Worm (Caenorhabditis elegans): ENCODE measurements around the gene F14E5.2.

Gene F14E5.2

DNA sequence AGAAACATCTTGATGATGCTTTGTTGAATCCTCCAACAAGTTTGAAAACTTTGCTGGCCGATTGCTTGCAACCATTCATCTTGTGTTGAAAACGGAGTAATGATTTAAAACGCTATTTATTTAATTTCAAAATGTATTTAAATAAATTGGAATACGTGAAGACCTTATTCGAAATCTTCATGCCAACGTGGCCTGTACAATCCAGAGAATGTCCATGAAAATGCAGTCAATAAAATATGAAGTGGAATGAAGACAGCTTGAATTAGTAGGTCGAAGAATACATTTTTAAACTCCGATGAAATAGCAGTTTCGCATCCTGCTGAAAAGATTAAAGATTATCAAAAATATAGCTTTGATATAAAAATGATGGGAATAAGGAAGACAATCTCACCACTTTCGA lies 25.9 kb upstream of the F14E5.2 start, which contains the start of gene F22B5.5:
TSS of gene F22B5.5 (minus strand) at position 101 of the 400 bp plus-strand sequence.
- TF ChIP-seq klf-2 (GFP tag; conservative IDR thresholded peaks at IDR 0.05) (no peak), ztf-29 (GFP tag; IDR thresholded peaks at IDR 0.05) (no peak), tab-1 (GFP tag; IDR thresholded peaks at IDR 0.05) (no peak), ref-1 (GFP tag; conservative IDR thresholded peaks at IDR 0.05) (no peak)

- no peak for TF ChIP-seq klf-2 (GFP tag; conservative IDR thresholded peaks at IDR 0.05)
Measured at ce11 chrII:8451425-8451824, 22.8 kb upstream of the F14E5.2 start.

- no peak for TF ChIP-seq cog-1 (tag; optimal IDR thresholded peaks at IDR 0.05)
Measured at ce11 chrII:8450750-8451149, 22.1 kb upstream of the F14E5.2 start.

ce11 chrII:8449660-8450118 lies 21.0 kb upstream of the F14E5.2 start, which contains the start of gene F22B5.4:
TSS of gene F22B5.4 (plus strand) at chrII:8449710.
- TF ChIP-seq klf-2 (GFP tag; conservative IDR thresholded peaks at IDR 0.05), result no peak
- TF ChIP-seq ztf-23 (GFP tag; IDR thresholded peaks at IDR 0.05), result no peak
- no peak for TF ChIP-seq ztf-29 (GFP tag; IDR thresholded peaks at IDR 0.05)
- TF ChIP-seq med-1 (GFP tag; optimal IDR thresholded peaks at IDR 0.05; ENCODE audit: insufficient read depth), result no peak
- TF ChIP-seq flt-1 (GFP tag; IDR thresholded peaks at IDR 0.05), result no peak
- TF ChIP-seq cog-1 (tag; optimal IDR thresholded peaks at IDR 0.05), result no peak
- TF ChIP-seq tab-1 (GFP tag; IDR thresholded peaks at IDR 0.05), result no peak
- TF ChIP-seq T22C8.4 (GFP tag; IDR thresholded peaks at IDR 0.05), result no peak
- TF ChIP-seq ref-1 (GFP tag; conservative IDR thresholded peaks at IDR 0.05), result no peak

- TF ChIP-seq flt-1 (GFP tag; IDR thresholded peaks at IDR 0.05) (no peak), ztf-29 (GFP tag; IDR thresholded peaks at IDR 0.05) (no peak), klf-2 (GFP tag; conservative IDR thresholded peaks at IDR 0.05) (no peak), T22C8.4 (GFP tag; IDR thresholded peaks at IDR 0.05) (no peak), med-1 (GFP tag; optimal IDR thresholded peaks at IDR 0.05; ENCODE audit: insufficient read depth) (no peak), ref-1 (GFP tag; conservative IDR thresholded peaks at IDR 0.05) (no peak), ztf-23 (GFP tag; IDR thresholded peaks at IDR 0.05) (no peak), tab-1 (GFP tag; IDR thresholded peaks at IDR 0.05) (no peak), cog-1 (tag; optimal IDR thresholded peaks at IDR 0.05) (no peak)
Measured at ce11 chrII:8446731-8447130, 18.1 kb upstream of the F14E5.2 start, which contains the start of gene cut-3. TSS of gene cut-3 (minus strand) at chrII:8446831.

ce11 chrII:8444007-8444406 lies 15.3 kb upstream of the F14E5.2 start, which contains the start of gene evl-20:
TSS of gene evl-20 (plus strand) at chrII:8444307.
- TF ChIP-seq flt-1 (GFP tag; IDR thresholded peaks at IDR 0.05) (no peak), tab-1 (GFP tag; IDR thresholded peaks at IDR 0.05) (no peak), ztf-29 (GFP tag; IDR thresholded peaks at IDR 0.05) (no peak), ztf-23 (GFP tag; IDR thresholded peaks at IDR 0.05) (no peak), klf-2 (GFP tag; conservative IDR thresholded peaks at IDR 0.05) (no peak), T22C8.4 (GFP tag; IDR thresholded peaks at IDR 0.05) (no peak), ref-1 (GFP tag; conservative IDR thresholded peaks at IDR 0.05) (no peak), cog-1 (tag; optimal IDR thresholded peaks at IDR 0.05) (no peak), med-1 (GFP tag; optimal IDR thresholded peaks at IDR 0.05; ENCODE audit: insufficient read depth) (no peak)

DNA sequence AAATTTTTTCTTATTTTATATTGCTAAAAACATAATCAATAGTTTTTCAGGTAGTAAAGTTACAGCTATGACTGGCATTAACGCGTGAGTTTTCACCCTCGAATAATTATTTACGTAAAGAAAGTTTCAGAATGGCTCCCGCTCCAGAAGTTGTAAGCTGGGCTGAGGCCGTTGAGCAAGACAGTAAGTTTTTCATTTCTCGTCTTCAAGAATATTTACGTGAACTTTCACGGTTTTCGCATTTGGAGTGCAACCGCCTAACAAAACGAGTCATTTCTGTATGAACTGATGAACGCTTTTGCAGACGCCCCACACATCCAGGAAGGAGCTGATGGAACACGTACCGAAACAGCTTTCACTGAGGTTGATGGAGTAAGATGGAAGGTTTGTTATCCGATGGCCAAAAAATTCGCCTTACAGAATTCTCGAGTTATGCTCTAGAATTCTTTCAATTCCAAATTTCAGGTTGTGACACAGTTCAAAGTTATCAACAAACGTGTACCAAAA lies 14.1 kb upstream of the F14E5.2 start, which contains the start of gene eif-3.G:
TSS of gene eif-3.G (plus strand) at position 51 of the 507 bp plus-strand sequence.
- no peak for TF ChIP-seq T22C8.4 (GFP tag; IDR thresholded peaks at IDR 0.05)
- no peak for TF ChIP-seq cog-1 (tag; optimal IDR thresholded peaks at IDR 0.05)

DNA sequence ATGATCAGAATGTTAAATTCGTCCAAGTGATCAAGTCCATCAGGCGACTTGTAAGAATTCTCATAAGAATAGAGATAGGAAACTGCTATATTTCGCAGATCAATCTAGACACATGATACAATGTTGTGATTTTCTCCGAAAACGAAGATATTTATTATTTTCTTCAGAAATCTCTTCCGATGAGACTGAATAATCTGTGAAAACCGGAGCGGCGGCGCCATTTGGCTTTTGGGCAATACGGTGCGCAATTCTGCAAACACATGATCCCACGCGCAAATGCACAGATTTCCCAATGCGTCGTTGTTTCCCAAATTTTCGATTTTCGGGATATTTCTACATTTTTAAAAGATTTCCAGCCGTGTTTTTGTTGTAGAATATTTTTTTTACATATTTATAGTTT lies 13.5 kb upstream of the F14E5.2 start:
- no peak for TF ChIP-seq med-1 (GFP tag; optimal IDR thresholded peaks at IDR 0.05; ENCODE audit: insufficient read depth)
- no peak for TF ChIP-seq tab-1 (GFP tag; IDR thresholded peaks at IDR 0.05)
- TF ChIP-seq ztf-23 (GFP tag; IDR thresholded peaks at IDR 0.05), result no peak

DNA sequence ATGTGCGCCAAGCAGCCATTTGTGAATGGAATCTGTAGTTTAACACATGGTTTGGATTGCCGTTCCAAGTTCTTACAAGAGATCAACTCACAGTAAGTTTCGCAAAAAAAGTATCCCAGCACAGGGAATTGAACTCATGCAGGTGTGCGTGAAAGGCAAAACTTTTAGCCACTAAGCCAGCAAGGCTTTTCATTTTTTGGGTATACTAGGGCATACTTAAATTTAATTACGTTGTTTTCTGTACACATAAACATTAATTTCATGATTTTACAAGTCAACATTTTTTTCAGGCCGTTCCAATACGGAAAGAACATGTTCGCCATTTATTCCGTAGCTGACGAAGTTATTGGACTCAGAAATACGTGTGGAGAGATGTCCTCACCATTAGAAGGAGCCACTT lies 12.9 kb upstream of the F14E5.2 start:
- no peak for TF ChIP-seq flt-1 (GFP tag; IDR thresholded peaks at IDR 0.05)
- TF ChIP-seq cog-1 (tag; optimal IDR thresholded peaks at IDR 0.05), result no peak
- TF ChIP-seq T22C8.4 (GFP tag; IDR thresholded peaks at IDR 0.05), result no peak
- no peak for TF ChIP-seq klf-2 (GFP tag; conservative IDR thresholded peaks at IDR 0.05)
- no peak for TF ChIP-seq med-1 (GFP tag; optimal IDR thresholded peaks at IDR 0.05; ENCODE audit: insufficient read depth)
- TF ChIP-seq ztf-23 (GFP tag; IDR thresholded peaks at IDR 0.05), result no peak
- no peak for TF ChIP-seq tab-1 (GFP tag; IDR thresholded peaks at IDR 0.05)
- no peak for TF ChIP-seq ref-1 (GFP tag; conservative IDR thresholded peaks at IDR 0.05)
- no peak for TF ChIP-seq ztf-29 (GFP tag; IDR thresholded peaks at IDR 0.05)

DNA sequence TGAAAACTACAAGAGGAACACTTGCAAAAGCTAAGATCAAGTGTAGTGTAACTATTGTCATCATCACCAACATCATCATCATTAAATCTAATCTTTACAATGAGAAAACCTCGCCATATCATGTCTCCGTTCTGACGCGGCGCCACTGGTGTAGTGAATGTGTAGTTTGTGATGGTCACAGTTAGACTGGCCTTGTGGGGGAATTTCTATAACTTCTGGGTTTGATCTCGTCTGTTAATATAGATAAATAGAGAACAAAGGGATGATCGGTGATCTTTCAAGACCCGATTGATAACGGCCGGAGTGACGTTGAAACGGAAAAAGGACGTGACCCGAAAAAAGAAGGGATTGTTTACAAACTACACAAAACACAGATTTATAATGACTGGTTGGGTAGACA lies 12.1 kb upstream of the F14E5.2 start:
- TF ChIP-seq klf-2 (GFP tag; conservative IDR thresholded peaks at IDR 0.05) (no peak), T22C8.4 (GFP tag; IDR thresholded peaks at IDR 0.05) (no peak), cog-1 (tag; optimal IDR thresholded peaks at IDR 0.05) (no peak), ztf-29 (GFP tag; IDR thresholded peaks at IDR 0.05) (no peak)

ce11 chrII:8440097-8440496 lies 11.4 kb upstream of the F14E5.2 start:
- TF ChIP-seq T22C8.4 (GFP tag; IDR thresholded peaks at IDR 0.05) (no peak), cog-1 (tag; optimal IDR thresholded peaks at IDR 0.05) (no peak), tab-1 (GFP tag; IDR thresholded peaks at IDR 0.05) (no peak), ztf-29 (GFP tag; IDR thresholded peaks at IDR 0.05) (no peak), klf-2 (GFP tag; conservative IDR thresholded peaks at IDR 0.05) (no peak), ref-1 (GFP tag; conservative IDR thresholded peaks at IDR 0.05) (no peak), flt-1 (GFP tag; IDR thresholded peaks at IDR 0.05) (no peak), ztf-23 (GFP tag; IDR thresholded peaks at IDR 0.05) (no peak), med-1 (GFP tag; optimal IDR thresholded peaks at IDR 0.05; ENCODE audit: insufficient read depth) (no peak)
